Fruit fly (Drosophila melanogaster): ENCODE measurements around the gene Had1.

Had1 gene

DNA sequence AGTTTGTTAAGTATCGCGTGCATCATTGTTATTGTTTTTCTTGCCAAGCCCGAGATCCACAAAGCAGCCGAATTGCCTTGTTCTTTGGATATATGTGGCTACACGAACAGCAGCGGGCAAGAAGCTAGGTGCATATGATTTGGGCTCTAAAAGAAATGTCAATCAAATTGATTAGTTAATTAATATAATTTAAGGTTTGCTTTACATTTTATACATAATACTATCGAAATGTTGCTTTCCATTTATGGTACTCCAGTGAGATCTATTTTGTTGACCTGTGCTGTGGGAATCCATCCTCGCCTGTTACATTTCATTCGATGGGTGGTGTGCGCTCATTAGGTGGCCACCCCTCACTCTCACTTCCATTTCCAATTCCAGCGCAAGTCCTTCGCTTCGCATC lies 45.1 kb downstream of the Had1 start (continued):
- TF ChIP-seq CG14710 (tag; optimal IDR thresholded peaks at IDR 0.05), result peak; percentile 77
- peak; percentile 81 for TF ChIP-seq lilli (GFP tag; optimal IDR thresholded peaks at IDR 0.05)
- peak; percentile 72 for TF ChIP-seq CG30431 (GFP tag; optimal IDR thresholded peaks at IDR 0.05)
- peak; percentile 76 for TF ChIP-seq ttk (GFP tag; IDR thresholded peaks at IDR 0.05)
- TF ChIP-seq otp (GFP tag; IDR thresholded peaks at IDR 0.05), result peak; percentile 77; the same call in 2 of the 3 replicates
- TF ChIP-seq Sox100B (GFP tag; optimal IDR thresholded peaks at IDR 0.05), result no peak
- peak; percentile 32 for TF ChIP-seq kah (GFP tag; optimal IDR thresholded peaks at IDR 0.05)
- peak; percentile 85 for TF ChIP-seq Ada2b (GFP tag; IDR thresholded peaks at IDR 0.05)
- TF ChIP-seq salm (tag; optimal IDR thresholded peaks at IDR 0.05), result peak; percentile 65
- peak; percentile 57; the same call in 1 of the 3 replicates for TF ChIP-seq CG7357 (GFP tag; IDR thresholded peaks at IDR 0.05)
- peak; percentile 72 for TF ChIP-seq CG1233 (GFP tag; optimal IDR thresholded peaks at IDR 0.05)
- TF ChIP-seq CG6175 (GFP tag; IDR thresholded peaks at IDR 0.05), result no peak
- peak; percentile 51; the same call in 1 of the 2 replicates for TF ChIP-seq MBD-R2 (GFP tag; IDR thresholded peaks at IDR 0.05)
- peak; percentile 75 for TF ChIP-seq E2f1 (GFP tag; IDR thresholded peaks at IDR 0.05)
- no peak for TF ChIP-seq CG2129 (GFP tag; IDR thresholded peaks at IDR 0.05; ENCODE audit: partially characterized antibody)
- TF ChIP-seq CG9817 (tag; optimal IDR thresholded peaks at IDR 0.05), result peak; percentile 76
- peak; percentile 69 for TF ChIP-seq ind (GFP tag; optimal IDR thresholded peaks at IDR 0.05)
- TF ChIP-seq Spps (tag; optimal IDR thresholded peaks at IDR 0.05), result peak; percentile 73
- peak; percentile 46 for TF ChIP-seq Vsx1 (GFP tag; optimal IDR thresholded peaks at IDR 0.05)
- TF ChIP-seq Gug (GFP tag; IDR thresholded peaks at IDR 0.05), result peak; percentile 57; the same call in 2 of the 4 replicates
- TF ChIP-seq Hey (tag; optimal IDR thresholded peaks at IDR 0.05), result peak; percentile 6
- TF ChIP-seq btn (GFP tag; optimal IDR thresholded peaks at IDR 0.05), result peak; percentile 28
- TF ChIP-seq CG17359 (tag; optimal IDR thresholded peaks at IDR 0.05), result peak; percentile 84
- no peak for TF ChIP-seq hb (GFP tag; IDR thresholded peaks at IDR 0.05; ENCODE audit: partially characterized antibody)
- TF ChIP-seq ems (GFP tag; optimal IDR thresholded peaks at IDR 0.05), result peak; percentile 28
- TF ChIP-seq dpn (GFP tag; optimal IDR thresholded peaks at IDR 0.05), result peak; percentile 24 to 72
- peak; percentile 69 for TF ChIP-seq CG8388 (GFP tag; optimal IDR thresholded peaks at IDR 0.05)
- peak; percentile 84 for TF ChIP-seq dmrt99B (tag; optimal IDR thresholded peaks at IDR 0.05)
- TF ChIP-seq Camta (GFP tag; optimal IDR thresholded peaks at IDR 0.05), result peak; percentile 52
- 0 out of 3 replicates have a peak, but pooled peaks have one; percentile 56 for TF ChIP-seq CG2199 (GFP tag; IDR thresholded peaks at IDR 0.05)
- TF ChIP-seq bowl (GFP tag; IDR thresholded peaks at IDR 0.05), result peak; percentile 74; the same call in 1 of the 2 replicates
- TF ChIP-seq Doc2 (GFP tag; IDR thresholded peaks at IDR 0.05), result no peak
- no peak for TF ChIP-seq corto (GFP tag; optimal IDR thresholded peaks at IDR 0.05)
- no peak for TF ChIP-seq lbe (GFP tag; optimal IDR thresholded peaks at IDR 0.05)
- TF ChIP-seq sim (GFP tag; IDR thresholded peaks at IDR 0.05), result 0 out of 2 replicates have a peak, but pooled peaks have one; percentile 62
- TF ChIP-seq E2f2 (GFP tag; IDR thresholded peaks at IDR 0.05), result peak; percentile 55; the same call in 1 of the 2 replicates
- TF ChIP-seq dan (GFP tag; IDR thresholded peaks at IDR 0.05), result 0 out of 2 replicates have a peak, but pooled peaks have one; percentile 39
- TF ChIP-seq CG5245 (GFP tag; optimal IDR thresholded peaks at IDR 0.05), result peak; percentile 72
- no peak for TF ChIP-seq Elba2 (GFP tag; optimal IDR thresholded peaks at IDR 0.05)
- no peak for TF ChIP-seq Stat92E (GFP tag; optimal IDR thresholded peaks at IDR 0.05)
- peak; percentile 72 for TF ChIP-seq CG10209 (GFP tag; optimal IDR thresholded peaks at IDR 0.05)
- TF ChIP-seq CG3065 (GFP tag; optimal IDR thresholded peaks at IDR 0.05), result peak; percentile 13
- TF ChIP-seq cad (GFP tag; optimal IDR thresholded peaks at IDR 0.05), result no peak
- peak; percentile 4 for TF ChIP-seq bigmax (GFP tag; optimal IDR thresholded peaks at IDR 0.05)
- no peak for TF ChIP-seq CG10431 (GFP tag; optimal IDR thresholded peaks at IDR 0.05)
- TF ChIP-seq Bdp1 (GFP tag; optimal IDR thresholded peaks at IDR 0.05), result peak; percentile 6
- TF ChIP-seq CG18476 (GFP tag; optimal IDR thresholded peaks at IDR 0.05), result peak; percentile 46
- no peak for TF ChIP-seq CG3838 (GFP tag; optimal IDR thresholded peaks at IDR 0.05)
- TF ChIP-seq pum (GFP tag; optimal IDR thresholded peaks at IDR 0.05), result peak; percentile 59
- peak; percentile 73 for TF ChIP-seq caup (GFP tag; optimal IDR thresholded peaks at IDR 0.05; ENCODE audit: severe bottlenecking)
- no peak for TF ChIP-seq Tbp (GFP tag; optimal IDR thresholded peaks at IDR 0.05)

All from whole organism, embryonic.